Fruit fly (Drosophila melanogaster): ENCODE results near the gene CG32365.

CG32365 gene

dm6 chr3L:7882105-7882504 lies 13.3 kb downstream of the CG32365 start (continued):
- TF ChIP-seq bab2 (GFP tag; optimal IDR thresholded peaks at IDR 0.05) = peak; percentile 38
- no peak; the same call in 2 of the 3 replicates for TF ChIP-seq B-H1 (GFP tag; IDR thresholded peaks at IDR 0.05)
- no peak for TF ChIP-seq br (optimal IDR thresholded peaks at IDR 0.05)
- TF ChIP-seq pan (optimal IDR thresholded peaks at IDR 0.05) = no peak
- peak in 1 of 2 experiments; percentile 54 for TF ChIP-seq pan (GFP tag; optimal IDR thresholded peaks at IDR 0.05 in 1 of 2, IDR thresholded peaks at IDR 0.05 in 1 of 2)
- TF ChIP-seq Spps (tag; optimal IDR thresholded peaks at IDR 0.05) = no peak
- TF ChIP-seq CG1024 (GFP tag; IDR thresholded peaks at IDR 0.05) = peak; percentile 23; the same call in 1 of the 2 replicates
- TF ChIP-seq CG31441 (GFP tag; IDR thresholded peaks at IDR 0.05) = peak; percentile 23; the same call in 1 of the 2 replicates
- no peak for TF ChIP-seq sisA (GFP tag; IDR thresholded peaks at IDR 0.05)
- peak; percentile 17 for TF ChIP-seq CG16863 (GFP tag; optimal IDR thresholded peaks at IDR 0.05)
- TF ChIP-seq knrl (GFP tag; IDR thresholded peaks at IDR 0.05; ENCODE audit: partially characterized antibody) = no peak
- no peak for TF ChIP-seq en (GFP tag; optimal IDR thresholded peaks at IDR 0.05)
- no peak for TF ChIP-seq CG4404 (GFP tag; IDR thresholded peaks at IDR 0.05)
- peak; percentile 18 for TF ChIP-seq CG3163 (GFP tag; optimal IDR thresholded peaks at IDR 0.05)
- TF ChIP-seq Ssrp (tag; optimal IDR thresholded peaks at IDR 0.05) = no peak
- no peak for TF ChIP-seq ro (GFP tag; IDR thresholded peaks at IDR 0.05)
- 0 out of 2 replicates have a peak, but pooled peaks have one; percentile 13 for TF ChIP-seq toy (GFP tag; IDR thresholded peaks at IDR 0.05)
- TF ChIP-seq prd (optimal IDR thresholded peaks at IDR 0.05) = no peak
- peak; percentile 6; the same call in 1 of the 3 replicates for TF ChIP-seq prd (GFP tag; IDR thresholded peaks at IDR 0.05)
- peak; percentile 29 for TF ChIP-seq CTCF (GFP tag; optimal IDR thresholded peaks at IDR 0.05)
- peak; percentile 31 for TF ChIP-seq B-H2 (GFP tag; optimal IDR thresholded peaks at IDR 0.05)
- TF ChIP-seq CG2712 (tag; optimal IDR thresholded peaks at IDR 0.05) = no peak
- TF ChIP-seq NFAT (GFP tag; IDR thresholded peaks at IDR 0.05) = no peak
- no peak for TF ChIP-seq TFAM (GFP tag; optimal IDR thresholded peaks at IDR 0.05)
- TF ChIP-seq CG18764 (GFP tag; optimal IDR thresholded peaks at IDR 0.05) = peak; percentile 53
- TF ChIP-seq CG2129 (GFP tag; IDR thresholded peaks at IDR 0.05; ENCODE audit: partially characterized antibody) = no peak
- peak; percentile 77 for TF ChIP-seq ci (GFP tag; IDR thresholded peaks at IDR 0.05)
- no peak for TF ChIP-seq sna (GFP tag; IDR thresholded peaks at IDR 0.05; ENCODE audit: partially characterized antibody)
- no peak for TF ChIP-seq CG12236 (GFP tag; optimal IDR thresholded peaks at IDR 0.05)
- no peak for TF ChIP-seq Ets65A (GFP tag)
- TF ChIP-seq Xbp1 (GFP tag; optimal IDR thresholded peaks at IDR 0.05) = no peak
- TF ChIP-seq HLH54F (GFP tag; optimal IDR thresholded peaks at IDR 0.05) = no peak
- peak; percentile 60 for TF ChIP-seq cwo (GFP tag; optimal IDR thresholded peaks at IDR 0.05)
- no peak for TF ChIP-seq sc (optimal IDR thresholded peaks at IDR 0.05)
- TF ChIP-seq sc (GFP tag; optimal IDR thresholded peaks at IDR 0.05) = no peak
- no peak for TF ChIP-seq CG9609 (GFP tag; optimal IDR thresholded peaks at IDR 0.05)
- peak; percentile 78; the same call in 2 of the 3 replicates for TF ChIP-seq CG11695 (GFP tag; IDR thresholded peaks at IDR 0.05)
- peak; percentile 77 for TF ChIP-seq CrebB (tag; optimal IDR thresholded peaks at IDR 0.05)
- no peak for TF ChIP-seq CG4282 (GFP tag; optimal IDR thresholded peaks at IDR 0.05)
- TF ChIP-seq Dll (GFP tag; IDR thresholded peaks at IDR 0.05; ENCODE audit: partially characterized antibody) = no peak
- peak; percentile 42 for TF ChIP-seq oc (tag; optimal IDR thresholded peaks at IDR 0.05)
- no peak for TF ChIP-seq CG12942 (GFP tag; optimal IDR thresholded peaks at IDR 0.05)
- no peak for TF ChIP-seq pita (GFP tag; optimal IDR thresholded peaks at IDR 0.05)
- TF ChIP-seq CG4328 (GFP tag; optimal IDR thresholded peaks at IDR 0.05) = peak; percentile 32
- TF ChIP-seq CG10366 (GFP tag; IDR thresholded peaks at IDR 0.05) = peak; percentile 30; the same call in 1 of the 2 replicates
- TF ChIP-seq gcm (GFP tag; optimal IDR thresholded peaks at IDR 0.05) = peak; percentile 22
- peak; percentile 72; the same call in 2 of the 3 replicates for TF ChIP-seq so (GFP tag; IDR thresholded peaks at IDR 0.05)
- TF ChIP-seq Blimp-1 (GFP tag; optimal IDR thresholded peaks at IDR 0.05) = peak; percentile 58
- no peak for TF ChIP-seq CG4617 (GFP tag; optimal IDR thresholded peaks at IDR 0.05; ENCODE audit: borderline replicate concordance)
- TF ChIP-seq hth (optimal IDR thresholded peaks at IDR 0.05) = no peak
- peak; percentile 78 for TF ChIP-seq CG15011 (GFP tag; optimal IDR thresholded peaks at IDR 0.05)
- no peak for TF ChIP-seq dmrt11E (tag; optimal IDR thresholded peaks at IDR 0.05)
- TF ChIP-seq CG2202 (tag; optimal IDR thresholded peaks at IDR 0.05) = peak; percentile 39

Data from whole organism, embryonic.